Worm (Caenorhabditis elegans) whole organism, L4 larva: Measurements from ENCODE around the gene C49A9.1.

Experiments
- ceh-82 ChIP-seq: sonication (generic microtip); optimal IDR thresholded peaks from 2 replicates; lab custom pipeline; 2017; ENCODE audit warnings: missing biosample characterization, missing genetic modification characterization
- egl-27 ChIP-seq: sonication (generic microtip); optimal IDR thresholded peaks from 3 replicates; lab custom pipeline; 2017; ENCODE audit warnings: missing biosample characterization, missing genetic modification reagents, missing genetic modification characterization
- nhr-237 ChIP-seq: sonication (generic microtip); optimal IDR thresholded peaks from 2 replicates; lab custom pipeline; 2017; ENCODE audit warnings: missing biosample characterization, missing genetic modification characterization
- tag-97 ChIP-seq: fragments of 200-800 bp; sonication (Bioruptor generic); IDR thresholded peaks from 2 replicates; pipeline ENCODE4 v1.3.6; 2022; ENCODE audit warnings: missing genetic modification characterization, missing compliant biosample characterization
- zip-11 ChIP-seq: fragments of 200-800 bp; sonication (Bioruptor generic); IDR thresholded peaks from 2 replicates; pipeline ENCODE4 v1.3.6; 2022; ENCODE audit warnings: missing genetic modification characterization, missing compliant biosample characterization

ce11 chrIV:6249591-6249990 lies 21.6 kb downstream of the C49A9.1 start, which contains the start of gene F58F9.1:
- TF ChIP-seq ceh-82: no peak
- no peak for TF ChIP-seq tag-97 (GFP tag; lab: Robert Waterston, UW)
- no peak for TF ChIP-seq egl-27 (tag; lab: Kevin White, UChicago)
- no peak for TF ChIP-seq nhr-237 (tag; lab: Kevin White, UChicago)
- no peak for TF ChIP-seq zip-11 (GFP tag; lab: Robert Waterston, UW)
